Fruit fly (Drosophila melanogaster) whole organism, embryonic: ENCODE results near the gene ng4.

Experiments
- Atf6 ChIP-seq: fragments of 200-800 bp; sonication (Bioruptor generic); IDR thresholded peaks from 2 replicates; pipeline ENCODE4 v1.3.6; 2022; ENCODE audit warnings: missing biosample characterization, missing genetic modification characterization
- B-H1 ChIP-seq: fragments of 200-800 bp; sonication (Bioruptor generic); IDR thresholded peaks from 3 replicates; pipeline ENCODE4 v1.3.6; 2022; ENCODE audit warnings: missing biosample characterization, missing genetic modification characterization
- Bdp1 ChIP-seq: fragments of 200-800 bp; sonication (Bioruptor generic); optimal IDR thresholded peaks from 3 replicates; lab custom pipeline; 2016; ENCODE audit warnings: missing biosample characterization, missing genetic modification characterization
- CG11085 ChIP-seq: fragments of 200-800 bp; sonication (Bioruptor generic); IDR thresholded peaks from 2 replicates; pipeline ENCODE4 v1.3.6; 2022; ENCODE audit warnings: missing biosample characterization, missing genetic modification characterization
- CG14441 ChIP-seq: fragments of 200-800 bp; sonication (Bioruptor generic); IDR thresholded peaks from 2 replicates; pipeline ENCODE4 v1.3.6; 2022; ENCODE audit warnings: missing biosample characterization, missing genetic modification characterization
- CG18262 ChIP-seq: fragments of 200-800 bp; optimal IDR thresholded peaks from 3 replicates; lab custom pipeline; 2019; ENCODE audit warnings: missing biosample characterization, mild to moderate bottlenecking, missing genetic modification characterization, moderate library complexity
- CG1832 ChIP-seq: fragments of 200-800 bp; sonication (Bioruptor generic); optimal IDR thresholded peaks from 2 replicates; lab custom pipeline; 2017; ENCODE audit warnings: missing biosample characterization, mild to moderate bottlenecking, missing genetic modification characterization, inconsistent platforms
- CG2120 ChIP-seq: fragments of 200-800 bp; sonication (Bioruptor generic); optimal IDR thresholded peaks from 3 replicates; lab custom pipeline; 2016; ENCODE audit warnings: missing biosample characterization, missing genetic modification characterization
- CG2678 ChIP-seq: fragments of 200-800 bp; sonication (Bioruptor generic); optimal IDR thresholded peaks from 3 replicates; lab custom pipeline; 2019; ENCODE audit warnings: missing biosample characterization, mild to moderate bottlenecking, missing genetic modification characterization, moderate library complexity
- CG2712 ChIP-seq: fragments of 200-800 bp; optimal IDR thresholded peaks from 3 replicates; lab custom pipeline; 2019; ENCODE audit warnings: missing biosample characterization, mild to moderate bottlenecking, missing genetic modification characterization, moderate library complexity
- CG3281 ChIP-seq: fragments of 200-800 bp; sonication (Bioruptor generic); optimal IDR thresholded peaks from 3 replicates; lab custom pipeline; 2017; ENCODE audit warnings: missing biosample characterization, mild to moderate bottlenecking, missing genetic modification characterization
- CG33557 ChIP-seq: fragments of 200-800 bp; sonication (Bioruptor generic); optimal IDR thresholded peaks from 2 replicates; lab custom pipeline; 2019; ENCODE audit warnings: missing biosample characterization, mild to moderate bottlenecking, missing genetic modification characterization, moderate library complexity
- CG7357 ChIP-seq: fragments of 200-800 bp; sonication (Bioruptor generic); IDR thresholded peaks from 3 replicates; pipeline ENCODE4 v1.3.6; 2022; ENCODE audit warnings: missing biosample characterization, missing genetic modification characterization
- CG7839 ChIP-seq: fragments of 200-800 bp; sonication (Bioruptor generic); optimal IDR thresholded peaks from 3 replicates; lab custom pipeline; 2018; ENCODE audit warnings: missing biosample characterization, mild to moderate bottlenecking, missing genetic modification characterization, moderate library complexity
- CG7963 ChIP-seq: fragments of 200-800 bp; sonication (Bioruptor generic); IDR thresholded peaks from 3 replicates; pipeline ENCODE4 v1.3.6; 2022; ENCODE audit warnings: missing biosample characterization, missing genetic modification characterization; ENCODE audit not compliant: partially characterized antibody
- CG8924 ChIP-seq: fragments of 200-800 bp; optimal IDR thresholded peaks from 3 replicates; lab custom pipeline; 2019; ENCODE audit warnings: missing biosample characterization, mild to moderate bottlenecking, missing genetic modification characterization, moderate library complexity
- CG9932 ChIP-seq: fragments of 200-800 bp; sonication (Bioruptor generic); IDR thresholded peaks from 2 replicates; pipeline ENCODE4 v1.3.6; 2022; ENCODE audit warnings: missing biosample characterization, missing genetic modification characterization
- Chrac-16 ChIP-seq: fragments of 200-800 bp; sonication (Bioruptor generic); optimal IDR thresholded peaks from 3 replicates; lab custom pipeline; 2016; ENCODE audit warnings: missing biosample characterization, missing genetic modification characterization
- CrebB ChIP-seq: fragments of 200-800 bp; sonication (Bioruptor generic); optimal IDR thresholded peaks from 3 replicates; lab custom pipeline; 2018; ENCODE audit warnings: missing biosample characterization, mild to moderate bottlenecking, missing genetic modification characterization
- D ChIP-seq, 2 experiments: fragments of 200-800 bp in 1 of 2; fragments of >200 bp in 1 of 2; sonication (Bioruptor generic) in 1 of 2; optimal IDR thresholded peaks; 2 replicates in 1 of 2; 3 replicates in 1 of 2; lab custom pipeline; 2017; ENCODE audit warnings: mild to moderate bottlenecking in 1 of 2, missing biosample characterization in 1 of 2, missing genetic modification characterization in 1 of 2, missing genetic modification reagents in 1 of 2
- Dbx ChIP-seq: fragments of 200-800 bp; sonication (Bioruptor generic); IDR thresholded peaks from 3 replicates; pipeline ENCODE4 v1.3.6; 2022; ENCODE audit warnings: missing biosample characterization, missing genetic modification characterization
- Fer1 ChIP-seq: fragments of 200-800 bp; sonication (Bioruptor generic); optimal IDR thresholded peaks from 2 replicates; lab custom pipeline; 2017; ENCODE audit warnings: missing biosample characterization, mild to moderate bottlenecking, missing genetic modification characterization
- H15 ChIP-seq: fragments of 200-800 bp; sonication (Bioruptor generic); IDR thresholded peaks from 3 replicates; pipeline ENCODE4 v1.3.6; 2022; ENCODE audit warnings: missing biosample characterization, missing genetic modification characterization
- Lpt ChIP-seq: fragments of >200 bp; optimal IDR thresholded peaks from 2 replicates; lab custom pipeline; 2018; ENCODE audit warnings: missing biosample characterization, missing genetic modification characterization
- Mad ChIP-seq: fragments of 200-800 bp; sonication (Bioruptor generic); optimal IDR thresholded peaks from 2 replicates; lab custom pipeline; 2016; ENCODE audit warnings: missing biosample characterization, missing genetic modification characterization
- NFAT ChIP-seq: fragments of 200-800 bp; sonication (Bioruptor generic); IDR thresholded peaks from 2 replicates; pipeline ENCODE4 v1.3.6; 2022; ENCODE audit warnings: missing biosample characterization, missing genetic modification characterization
- NK7.1 ChIP-seq: fragments of 200-800 bp; sonication (Bioruptor generic); optimal IDR thresholded peaks from 3 replicates; lab custom pipeline; 2016; ENCODE audit warnings: missing biosample characterization, missing genetic modification characterization
- Ptx1 ChIP-seq: fragments of 200-800 bp; sonication (Bioruptor generic); IDR thresholded peaks from 2 replicates; pipeline ENCODE4 v1.3.6; 2022; ENCODE audit warnings: missing biosample characterization, missing genetic modification characterization
- Sin3A ChIP-seq: fragments of >200 bp; optimal IDR thresholded peaks from 2 replicates; lab custom pipeline; 2018
- Sox100B ChIP-seq: fragments of 200-800 bp; sonication (Bioruptor generic); optimal IDR thresholded peaks from 3 replicates; lab custom pipeline; 2018; ENCODE audit warnings: missing biosample characterization, mild to moderate bottlenecking, missing genetic modification characterization
- ac ChIP-seq: fragments of 200-800 bp; sonication (Bioruptor generic); optimal IDR thresholded peaks from 3 replicates; lab custom pipeline; 2017; ENCODE audit warnings: missing biosample characterization, mild to moderate bottlenecking, missing genetic modification characterization
- cad ChIP-seq: fragments of >200 bp; optimal IDR thresholded peaks from 2 replicates; lab custom pipeline; 2017; ENCODE audit warnings: missing biosample characterization, missing genetic modification characterization
- dysf ChIP-seq: fragments of 200-800 bp; sonication (Bioruptor generic); IDR thresholded peaks from 3 replicates; pipeline ENCODE4 v1.3.6; 2022; ENCODE audit warnings: missing biosample characterization, missing genetic modification characterization
- gce ChIP-seq: fragments of 200-800 bp; sonication (Bioruptor generic); IDR thresholded peaks from 3 replicates; pipeline ENCODE4 v1.3.6; 2022; ENCODE audit warnings: missing biosample characterization, missing genetic modification characterization
- gem ChIP-seq: fragments of 200-800 bp; sonication (Bioruptor generic); optimal IDR thresholded peaks from 2 replicates; lab custom pipeline; 2019; ENCODE audit warnings: missing biosample characterization, mild to moderate bottlenecking, missing genetic modification characterization, moderate library complexity
- hth ChIP-seq: fragments of >200 bp; optimal IDR thresholded peaks from 2 replicates; lab custom pipeline; 2017; ENCODE audit warnings: inconsistent platforms
- kay ChIP-seq: fragments of 200-800 bp; sonication (Bioruptor generic); optimal IDR thresholded peaks from 2 replicates; lab custom pipeline; 2016; ENCODE audit warnings: missing biosample characterization, missing genetic modification characterization
- lbe ChIP-seq: fragments of 200-800 bp; sonication (Bioruptor generic); optimal IDR thresholded peaks from 2 replicates; lab custom pipeline; 2016; ENCODE audit warnings: missing biosample characterization, mild to moderate bottlenecking, missing genetic modification characterization
- nerfin-1 ChIP-seq: fragments of 200-800 bp; sonication (Bioruptor generic); optimal IDR thresholded peaks from 3 replicates; lab custom pipeline; 2019; ENCODE audit warnings: missing biosample characterization, mild to moderate bottlenecking, missing genetic modification characterization, moderate library complexity
- pb ChIP-seq: fragments of 200-800 bp; sonication (Bioruptor generic); optimal IDR thresholded peaks from 3 replicates; lab custom pipeline; 2016; ENCODE audit warnings: missing biosample characterization, missing genetic modification characterization
- prd ChIP-seq, 3 experiments: fragments of >200 bp in 2 of 3; fragments of 200-800 bp in 1 of 3; sonication (Bioruptor generic) in 1 of 3; optimal IDR thresholded peaks in 2 of 3; IDR thresholded peaks in 1 of 3; 2 replicates in 2 of 3; 3 replicates in 1 of 3; pipeline versions ENCODE4 v1.3.6 to Lab custom; 2017 to 2022; ENCODE audit warnings: missing biosample characterization in 1 of 3, missing genetic modification characterization in 1 of 3
- repo ChIP-seq: fragments of 200-800 bp; sonication (Bioruptor generic); optimal IDR thresholded peaks from 2 replicates; lab custom pipeline; 2016; ENCODE audit warnings: missing biosample characterization, missing genetic modification characterization
- slou ChIP-seq: fragments of 200-800 bp; sonication (Bioruptor generic); optimal IDR thresholded peaks from 3 replicates; lab custom pipeline; 2016; ENCODE audit warnings: missing biosample characterization, missing genetic modification characterization
- ssp ChIP-seq: fragments of 200-800 bp; sonication (Bioruptor generic); IDR thresholded peaks from 2 replicates; pipeline ENCODE4 v1.3.6; 2022; ENCODE audit warnings: missing biosample characterization, missing genetic modification characterization
- sug ChIP-seq: fragments of 200-800 bp; optimal IDR thresholded peaks from 2 replicates; lab custom pipeline; 2019; ENCODE audit warnings: missing biosample characterization, mild to moderate bottlenecking, missing genetic modification characterization, moderate library complexity
- tio ChIP-seq: fragments of 200-800 bp; sonication (Bioruptor generic); optimal IDR thresholded peaks from 2 replicates; lab custom pipeline; 2017; ENCODE audit warnings: missing biosample characterization, missing genetic modification characterization, inconsistent platforms
- tll ChIP-seq, 2 experiments: fragments of 200-800 bp in 1 of 2; fragments of >200 bp in 1 of 2; sonication (Bioruptor generic) in 1 of 2; optimal IDR thresholded peaks; 2 replicates each; lab custom pipeline; 2017 to 2019; ENCODE audit warnings: missing biosample characterization in 2 of 2, missing genetic modification characterization in 2 of 2, mild to moderate bottlenecking in 1 of 2, moderate library complexity in 1 of 2
- tna ChIP-seq: fragments of 200-800 bp; sonication (Bioruptor generic); IDR thresholded peaks from 2 replicates; pipeline ENCODE4 v1.3.6; 2022; ENCODE audit warnings: missing biosample characterization, missing genetic modification characterization; ENCODE audit not compliant: partially characterized antibody
- unc-4 ChIP-seq: fragments of 200-800 bp; sonication (Bioruptor generic); IDR thresholded peaks from 2 replicates; pipeline ENCODE4 v1.3.6; 2022; ENCODE audit warnings: missing biosample characterization, missing genetic modification characterization; ENCODE audit not compliant: partially characterized antibody

The ng4 gene

DNA sequence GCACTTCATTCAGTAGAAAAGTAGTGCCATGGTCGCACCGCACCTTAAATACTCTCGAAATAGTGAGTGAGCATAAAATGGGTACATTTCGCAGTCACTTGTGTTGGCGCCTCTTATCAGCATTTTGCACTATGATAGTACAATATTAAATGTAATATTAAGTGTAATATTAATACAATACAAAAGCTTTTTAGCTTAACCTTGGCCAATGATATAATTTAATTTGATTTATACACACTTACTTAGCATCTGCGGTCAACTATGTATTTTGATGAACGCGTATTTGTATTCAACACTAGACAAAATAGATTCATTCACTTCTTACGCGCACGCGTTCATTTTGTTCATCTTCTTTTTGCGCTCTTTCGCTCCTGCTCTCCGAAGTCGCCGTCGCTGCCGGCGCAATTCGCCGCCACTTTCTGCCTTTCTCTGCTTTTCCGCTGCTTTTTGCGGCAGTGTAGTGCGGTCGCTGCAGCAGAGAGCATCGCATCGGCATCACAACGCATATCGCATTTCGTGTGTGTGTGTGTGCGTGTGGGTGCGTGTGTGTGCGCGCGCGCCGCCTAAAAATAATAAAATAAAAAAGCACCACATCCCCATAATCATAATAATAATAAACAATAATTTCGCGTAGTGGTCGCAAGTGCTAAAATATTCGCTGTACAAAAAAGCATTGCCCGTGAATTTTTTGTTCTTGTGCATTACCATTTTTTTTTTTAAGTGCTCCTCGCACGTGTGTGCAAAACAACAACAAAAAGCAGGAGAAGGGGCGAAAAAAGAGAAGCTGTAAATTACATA, 45.1 kb upstream of the ng4 start (continued):
- TF ChIP-seq kay (GFP tag; lab: Kevin White, UChicago) (no peak), NK7.1 (no peak), CG1832 (GFP tag; lab: Kevin White, UChicago) (no peak), CrebB (tag; lab: Kevin White, UChicago) (no peak), Mad (GFP tag; lab: Kevin White, UChicago) (no peak), CG7357 (GFP tag; lab: Robert Waterston, UW) (no peak), CG7963 (no peak), Dbx (GFP tag; lab: Robert Waterston, UW) (no peak), sug (tag; lab: Kevin White, UChicago) (peak; percentile 4), ssp (0 out of 2 replicates have a peak, but pooled peaks have one; percentile 9), prd (optimal IDR thresholded peaks at IDR 0.05; lab: Kevin White, UChicago) (no peak), prd (GFP tag; IDR thresholded peaks at IDR 0.05; lab: Robert Waterston, UW) (peak; percentile 52), Chrac-16 (GFP tag; lab: Kevin White, UChicago) (peak; percentile 10), H15 (0 out of 3 replicates have a peak, but pooled peaks have one; percentile 6), CG3281 (GFP tag; lab: Kevin White, UChicago) (peak; percentile 54), nerfin-1 (tag; lab: Kevin White, UChicago) (no peak), Sin3A (no peak), tll (GFP tag; optimal IDR thresholded peaks at IDR 0.05; lab: Kevin White, UChicago) (no peak), B-H1 (no peak; the same call in 2 of the 3 replicates), CG2678 (tag; lab: Kevin White, UChicago) (peak; percentile 67), Sox100B (GFP tag; lab: Kevin White, UChicago) (peak; percentile 63), Ptx1 (GFP tag; lab: Robert Waterston, UW) (peak; percentile 44), unc-4 (GFP tag; lab: Robert Waterston, UW) (no peak), gce (0 out of 3 replicates have a peak, but pooled peaks have one; percentile 54), CG14441 (GFP tag; lab: Robert Waterston, UW) (peak; percentile 46; the same call in 1 of the 2 replicates), Lpt (GFP tag; lab: Kevin White, UChicago) (no peak), CG9932 (peak; percentile 36), hth (lab: Kevin White, UChicago) (no peak), Bdp1 (GFP tag; lab: Kevin White, UChicago) (no peak), CG8924 (tag; lab: Kevin White, UChicago) (peak; percentile 34), gem (tag; lab: Kevin White, UChicago) (peak; percentile 67), NFAT (GFP tag; lab: Robert Waterston, UW) (no peak), CG18262 (tag; lab: Kevin White, UChicago) (peak; percentile 49), CG7839 (tag; lab: Kevin White, UChicago) (peak; percentile 52), cad (no peak), tna (no peak), CG11085 (GFP tag; lab: Robert Waterston, UW) (0 out of 2 replicates have a peak, but pooled peaks have one; percentile 13), Atf6 (GFP tag; lab: Robert Waterston, UW) (peak; percentile 38; the same call in 1 of the 2 replicates), CG33557 (GFP tag; lab: Kevin White, UChicago) (no peak), Fer1 (GFP tag; lab: Kevin White, UChicago) (peak; percentile 17), slou (GFP tag; lab: Kevin White, UChicago) (peak; percentile 22), pb (GFP tag; lab: Kevin White, UChicago) (no peak), ac (GFP tag; lab: Kevin White, UChicago) (no peak), tio (GFP tag; lab: Kevin White, UChicago) (peak; percentile 8), CG2120 (GFP tag; lab: Kevin White, UChicago) (peak; percentile 33), dysf (peak; percentile 60), repo (no peak), CG2712 (tag; lab: Kevin White, UChicago) (peak; percentile 49), D (optimal IDR thresholded peaks at IDR 0.05; lab: Kevin White, UChicago) (no peak), D (GFP tag; optimal IDR thresholded peaks at IDR 0.05; lab: Kevin White, UChicago) (peak; percentile 18), lbe (GFP tag; lab: Kevin White, UChicago) (no peak)
